Worm (Caenorhabditis elegans): Measurements from ENCODE around the gene F13A2.3.

The F13A2.3 gene

ce11 chrV:4346325-4346724 is 49.8 kb downstream of the F13A2.3 start, which contains the start of gene hpo-18:
TSS of gene hpo-18 (minus strand) at chrV:4346425.
- TF ChIP-seq dao-5 (tag; optimal IDR thresholded peaks at IDR 0.05) (no peak), W03F9.2 (tag; optimal IDR thresholded peaks at IDR 0.05) (no peak), him-1 (tag; optimal IDR thresholded peaks at IDR 0.05) (no peak)

ce11 chrV:4345714-4346113 is 50.4 kb downstream of the F13A2.3 start, which contains the start of gene figl-1:
TSS of gene figl-1 (minus strand) at chrV:4345999.
- TF ChIP-seq him-1 (tag; optimal IDR thresholded peaks at IDR 0.05) (no peak), W03F9.2 (tag; optimal IDR thresholded peaks at IDR 0.05) (no peak), dao-5 (tag; optimal IDR thresholded peaks at IDR 0.05) (no peak)

Data from whole organism, L4/young adult.